Fruit fly (Drosophila melanogaster) whole organism, embryonic: ENCODE data around the gene CG15011.

Experiments used
- ATbp ChIP-seq: fragments of 200-800 bp; sonication (Bioruptor generic); optimal IDR thresholded peaks from 2 replicates; lab custom pipeline; 2017; ENCODE audit warnings: missing biosample characterization, mild to moderate bottlenecking, missing genetic modification characterization, missing genetic modification reagents
- Awh ChIP-seq: fragments of 200-800 bp; sonication (Bioruptor generic); IDR thresholded peaks from 2 replicates; pipeline ENCODE4, ENCODE4 v1.3.6; 2022; ENCODE audit warnings: missing biosample characterization, missing genetic modification characterization
- C15 ChIP-seq: fragments of 200-800 bp; sonication (Bioruptor generic); IDR thresholded peaks from 3 replicates; pipeline ENCODE4 v1.3.6; 2022; ENCODE audit warnings: missing biosample characterization, missing genetic modification characterization
- CG10267 ChIP-seq: fragments of 200-800 bp; sonication (Bioruptor generic); optimal IDR thresholded peaks from 2 replicates; lab custom pipeline; 2018; ENCODE audit warnings: missing biosample characterization, mild to moderate bottlenecking, missing genetic modification characterization, moderate library complexity
- CG11085 ChIP-seq: fragments of 200-800 bp; sonication (Bioruptor generic); IDR thresholded peaks from 2 replicates; pipeline ENCODE4 v1.3.6; 2022; ENCODE audit warnings: missing biosample characterization, missing genetic modification characterization
- CG11398 ChIP-seq: fragments of 200-800 bp; sonication (Bioruptor generic); optimal IDR thresholded peaks from 2 replicates; lab custom pipeline; 2016; ENCODE audit warnings: missing biosample characterization, missing genetic modification characterization
- CG11456 ChIP-seq: fragments of 200-800 bp; sonication (Bioruptor generic); IDR thresholded peaks from 3 replicates; pipeline ENCODE4 v1.3.6; 2022; ENCODE audit warnings: missing biosample characterization, missing genetic modification characterization
- CG12236 ChIP-seq: fragments of 200-800 bp; sonication (Bioruptor generic); optimal IDR thresholded peaks from 2 replicates; lab custom pipeline; 2016; ENCODE audit warnings: missing biosample characterization, missing genetic modification characterization
- CG12299 ChIP-seq: fragments of 200-800 bp; sonication (Bioruptor generic); optimal IDR thresholded peaks from 2 replicates; lab custom pipeline; 2018; ENCODE audit warnings: missing biosample characterization, mild to moderate bottlenecking, missing genetic modification characterization
- CG15479 ChIP-seq: fragments of 200-800 bp; sonication (Bioruptor generic); optimal IDR thresholded peaks from 3 replicates; lab custom pipeline; 2019; ENCODE audit warnings: missing biosample characterization, mild to moderate bottlenecking, missing genetic modification characterization, moderate library complexity
- CG16779 ChIP-seq: fragments of 200-800 bp; sonication (Bioruptor generic); IDR thresholded peaks from 2 replicates; pipeline ENCODE4 v1.3.6; 2022; ENCODE audit warnings: missing biosample characterization, missing genetic modification characterization
- CG3995 ChIP-seq: fragments of 200-800 bp; sonication (Bioruptor generic); optimal IDR thresholded peaks from 3 replicates; lab custom pipeline; 2016; ENCODE audit warnings: missing biosample characterization, missing genetic modification characterization
- CG4617 ChIP-seq: fragments of 200-800 bp; sonication (Bioruptor generic); optimal IDR thresholded peaks from 3 replicates; lab custom pipeline; 2016; ENCODE audit warnings: missing biosample characterization, missing genetic modification characterization, borderline replicate concordance
- CG7271 ChIP-seq: fragments of 200-800 bp; sonication (Bioruptor generic); optimal IDR thresholded peaks from 2 replicates; lab custom pipeline; 2018; ENCODE audit warnings: missing biosample characterization, mild to moderate bottlenecking, missing genetic modification characterization, moderate library complexity
- CG7745 ChIP-seq: fragments of 200-800 bp; sonication (Bioruptor generic); optimal IDR thresholded peaks from 2 replicates; lab custom pipeline; 2018; ENCODE audit warnings: missing biosample characterization, mild to moderate bottlenecking, missing genetic modification characterization, moderate library complexity
- CG8281 ChIP-seq: fragments of 200-800 bp; sonication (Bioruptor generic); optimal IDR thresholded peaks from 2 replicates; lab custom pipeline; 2018; ENCODE audit warnings: missing biosample characterization, mild to moderate bottlenecking, missing genetic modification characterization, moderate library complexity
- CG8944 ChIP-seq: fragments of 200-800 bp; sonication (Bioruptor generic); optimal IDR thresholded peaks from 3 replicates; lab custom pipeline; 2016; ENCODE audit warnings: missing biosample characterization, missing genetic modification characterization
- CG9609 ChIP-seq: fragments of 200-800 bp; sonication (Bioruptor generic); optimal IDR thresholded peaks from 3 replicates; lab custom pipeline; 2016; ENCODE audit warnings: missing biosample characterization, missing genetic modification characterization
- CTCF ChIP-seq: fragments of 200-800 bp; sonication (Bioruptor generic); optimal IDR thresholded peaks from 2 replicates; lab custom pipeline; 2017; ENCODE audit warnings: missing biosample characterization, mild to moderate bottlenecking, missing genetic modification characterization, moderate library complexity
- CoRest ChIP-seq: fragments of 200-800 bp; sonication (Bioruptor generic); optimal IDR thresholded peaks from 3 replicates; lab custom pipeline; 2018; ENCODE audit warnings: missing biosample characterization, mild to moderate bottlenecking, missing genetic modification characterization, moderate library complexity
- CrebB ChIP-seq: fragments of 200-800 bp; sonication (Bioruptor generic); optimal IDR thresholded peaks from 3 replicates; lab custom pipeline; 2018; ENCODE audit warnings: missing biosample characterization, mild to moderate bottlenecking, missing genetic modification characterization
- Dbx ChIP-seq: fragments of 200-800 bp; sonication (Bioruptor generic); IDR thresholded peaks from 3 replicates; pipeline ENCODE4 v1.3.6; 2022; ENCODE audit warnings: missing biosample characterization, missing genetic modification characterization
- E2f1 ChIP-seq: fragments of 200-800 bp; sonication (Bioruptor generic); IDR thresholded peaks from 2 replicates; pipeline ENCODE4 v1.3.6; 2022; ENCODE audit warnings: missing biosample characterization, missing genetic modification characterization
- Elba2 ChIP-seq: fragments of 200-800 bp; sonication (Bioruptor generic); optimal IDR thresholded peaks from 3 replicates; lab custom pipeline; 2016; ENCODE audit warnings: missing biosample characterization, missing genetic modification characterization
- Fer1 ChIP-seq: fragments of 200-800 bp; sonication (Bioruptor generic); optimal IDR thresholded peaks from 2 replicates; lab custom pipeline; 2017; ENCODE audit warnings: missing biosample characterization, mild to moderate bottlenecking, missing genetic modification characterization
- H15 ChIP-seq: fragments of 200-800 bp; sonication (Bioruptor generic); IDR thresholded peaks from 3 replicates; pipeline ENCODE4 v1.3.6; 2022; ENCODE audit warnings: missing biosample characterization, missing genetic modification characterization
- HHEX ChIP-seq: fragments of 200-800 bp; sonication (Bioruptor generic); optimal IDR thresholded peaks from 3 replicates; lab custom pipeline; 2017; ENCODE audit warnings: missing biosample characterization, mild to moderate bottlenecking, missing genetic modification characterization, missing genetic modification reagents
- Hr39 ChIP-seq: fragments of >200 bp; optimal IDR thresholded peaks from 2 replicates; lab custom pipeline; 2017
- Hr78 ChIP-seq, 2 experiments: fragments of 200-800 bp in 1 of 2; fragments of >200 bp in 1 of 2; sonication (Bioruptor generic) in 1 of 2; optimal IDR thresholded peaks; 2 replicates each; lab custom pipeline; 2017 to 2019; ENCODE audit warnings: missing biosample characterization in 2 of 2, missing genetic modification characterization in 2 of 2, mild to moderate bottlenecking in 1 of 2, moderate library complexity in 1 of 2
- Kr ChIP-seq: fragments of 200-800 bp; sonication (Bioruptor generic); optimal IDR thresholded peaks from 2 replicates; lab custom pipeline; 2017; ENCODE audit warnings: missing biosample characterization, mild to moderate bottlenecking, missing genetic modification characterization
- MBD-R2 ChIP-seq: fragments of 200-800 bp; sonication (Bioruptor generic); IDR thresholded peaks from 2 replicates; pipeline ENCODE4 v1.3.6; 2022; ENCODE audit warnings: missing biosample characterization, missing genetic modification characterization
- Ravus ChIP-seq: fragments of 200-800 bp; sonication (Bioruptor generic); IDR thresholded peaks from 2 replicates; pipeline ENCODE4 v1.3.6; 2022; ENCODE audit warnings: missing biosample characterization, missing genetic modification characterization
- Rx ChIP-seq: fragments of 200-800 bp; sonication (Bioruptor generic); IDR thresholded peaks from 2 replicates; pipeline ENCODE4 v1.3.6; 2022; ENCODE audit warnings: missing biosample characterization, missing genetic modification characterization
- Side ChIP-seq: fragments of 200-800 bp; sonication (Bioruptor generic); optimal IDR thresholded peaks from 2 replicates; lab custom pipeline; 2016; ENCODE audit warnings: missing biosample characterization, missing genetic modification characterization
- Tbp ChIP-seq: fragments of >200 bp; optimal IDR thresholded peaks from 2 replicates; lab custom pipeline; 2018; ENCODE audit warnings: missing biosample characterization, missing genetic modification characterization
- Xbp1 ChIP-seq: fragments of 200-800 bp; sonication (Bioruptor generic); optimal IDR thresholded peaks from 3 replicates; lab custom pipeline; 2016; ENCODE audit warnings: missing biosample characterization, mild to moderate bottlenecking, missing genetic modification characterization
- Xrp1 ChIP-seq: fragments of 200-800 bp; sonication (Bioruptor generic); IDR thresholded peaks from 2 replicates; pipeline ENCODE4 v1.3.6; 2022; ENCODE audit warnings: missing biosample characterization, missing genetic modification characterization
- corto ChIP-seq: fragments of 200-800 bp; sonication (Bioruptor generic); optimal IDR thresholded peaks from 2 replicates; lab custom pipeline; 2016; ENCODE audit warnings: missing biosample characterization, mild to moderate bottlenecking, missing genetic modification characterization, moderate library complexity
- disco-r ChIP-seq: fragments of 200-800 bp; sonication (Bioruptor generic); optimal IDR thresholded peaks from 2 replicates; lab custom pipeline; 2016; ENCODE audit warnings: missing biosample characterization, missing genetic modification characterization
- dysf ChIP-seq: fragments of 200-800 bp; sonication (Bioruptor generic); IDR thresholded peaks from 3 replicates; pipeline ENCODE4 v1.3.6; 2022; ENCODE audit warnings: missing biosample characterization, missing genetic modification characterization
- emc ChIP-seq: fragments of 200-800 bp; sonication (Bioruptor generic); optimal IDR thresholded peaks from 2 replicates; lab custom pipeline; 2016; ENCODE audit warnings: missing biosample characterization, missing genetic modification characterization
- fd96Cb ChIP-seq: fragments of 200-800 bp; sonication (Bioruptor generic); optimal IDR thresholded peaks from 2 replicates; lab custom pipeline; 2018; ENCODE audit warnings: missing biosample characterization, mild to moderate bottlenecking, missing genetic modification characterization, moderate library complexity
- h ChIP-seq: fragments of >200 bp; optimal IDR thresholded peaks from 2 replicates; lab custom pipeline; 2017
- p53 ChIP-seq: fragments of 200-800 bp; sonication (Bioruptor generic); optimal IDR thresholded peaks from 2 replicates; lab custom pipeline; 2016; ENCODE audit warnings: missing biosample characterization, missing genetic modification characterization
- prd ChIP-seq, 3 experiments: fragments of >200 bp in 2 of 3; fragments of 200-800 bp in 1 of 3; sonication (Bioruptor generic) in 1 of 3; optimal IDR thresholded peaks in 2 of 3; IDR thresholded peaks in 1 of 3; 2 replicates in 2 of 3; 3 replicates in 1 of 3; pipeline versions ENCODE4 v1.3.6 to Lab custom; 2017 to 2022; ENCODE audit warnings: missing biosample characterization in 1 of 3, missing genetic modification characterization in 1 of 3
- scrt ChIP-seq: fragments of 200-800 bp; sonication (Bioruptor generic); optimal IDR thresholded peaks from 2 replicates; lab custom pipeline; 2018; ENCODE audit warnings: missing biosample characterization, mild to moderate bottlenecking, missing genetic modification characterization, moderate library complexity
- sisA ChIP-seq: fragments of 200-800 bp; sonication (Bioruptor generic); IDR thresholded peaks from 2 replicates; pipeline ENCODE4 v1.3.6; 2022; ENCODE audit warnings: missing biosample characterization, missing genetic modification characterization
- sna ChIP-seq: fragments of 200-800 bp; sonication (Bioruptor generic); IDR thresholded peaks from 2 replicates; pipeline ENCODE4 v1.3.6; 2022; ENCODE audit warnings: missing biosample characterization, missing genetic modification characterization; ENCODE audit not compliant: partially characterized antibody
- tgo ChIP-seq: fragments of 200-800 bp; sonication (Bioruptor generic); IDR thresholded peaks from 3 replicates; pipeline ENCODE4 v1.3.6; 2022; ENCODE audit warnings: missing biosample characterization, missing genetic modification characterization
- usp ChIP-seq: fragments of >200 bp; optimal IDR thresholded peaks from 2 replicates; lab custom pipeline; 2017; ENCODE audit warnings: missing biosample characterization, missing genetic modification characterization
- zen ChIP-seq: fragments of 200-800 bp; sonication (Bioruptor generic); optimal IDR thresholded peaks from 3 replicates; lab custom pipeline; 2018; ENCODE audit warnings: missing biosample characterization, mild to moderate bottlenecking, missing genetic modification characterization, moderate library complexity

Gene CG15011

DNA sequence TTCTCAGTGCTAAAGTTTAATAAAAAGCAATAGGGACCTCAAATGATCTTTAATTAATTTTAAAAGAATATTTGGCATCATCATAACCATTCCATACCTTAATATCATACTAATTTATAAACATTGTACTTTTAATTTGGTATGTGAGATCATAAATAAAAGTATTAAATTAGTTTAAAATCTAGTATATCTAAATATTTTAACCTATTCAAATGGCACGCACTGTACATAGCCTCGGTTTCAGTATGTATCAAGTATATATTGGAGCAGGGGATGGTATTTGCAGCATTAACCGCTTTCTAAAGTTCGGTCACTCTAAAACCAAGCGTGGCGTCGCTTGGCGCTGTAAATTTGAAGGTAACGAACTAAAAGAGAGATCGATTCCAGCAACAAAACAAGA, 16.5 kb downstream of the CG15011 start, which contains the start of gene pav:
pav (plus strand) TSS at position 307 of the 400 bp plus-strand sequence.
- 0 out of 2 replicates have a peak, but pooled peaks have one; percentile 11 for TF ChIP-seq CG11085 (GFP tag; lab: Robert Waterston, UW)
- 0 out of 3 replicates have a peak, but pooled peaks have one; percentile 31 for TF ChIP-seq CG11456 (GFP tag; lab: Robert Waterston, UW)
- peak; percentile 44 for TF ChIP-seq fd96Cb (tag; lab: Kevin White, UChicago)
- TF ChIP-seq Elba2 (GFP tag; lab: Kevin White, UChicago) = peak; percentile 9
- TF ChIP-seq CG3995 (GFP tag; lab: Kevin White, UChicago) = peak; percentile 5
- peak; percentile 6 for TF ChIP-seq CG12299 (tag; lab: Kevin White, UChicago)
- TF ChIP-seq Xbp1 = peak; percentile 40
- no peak for TF ChIP-seq HHEX (GFP tag; lab: Kevin White, UChicago)
- no peak for TF ChIP-seq h (lab: Kevin White, UChicago)
- TF ChIP-seq MBD-R2 (GFP tag; lab: Robert Waterston, UW) = peak; percentile 63; the same call in 1 of the 2 replicates
- TF ChIP-seq emc (GFP tag; lab: Kevin White, UChicago) = no peak
- no peak; the same call in 1 of the 2 replicates for TF ChIP-seq Awh (GFP tag; lab: Robert Waterston, UW)
- TF ChIP-seq C15 = no peak
- no peak for TF ChIP-seq CG8281 (tag; lab: Kevin White, UChicago)
- no peak for TF ChIP-seq ATbp (GFP tag; lab: Kevin White, UChicago)
- TF ChIP-seq CTCF (GFP tag; lab: Kevin White, UChicago) = no peak
- no peak for TF ChIP-seq Hr39 (lab: Kevin White, UChicago)
- TF ChIP-seq Xrp1 (GFP tag; lab: Robert Waterston, UW) = peak; percentile 59; the same call in 1 of the 2 replicates
- no peak for TF ChIP-seq disco-r (GFP tag; lab: Kevin White, UChicago)
- no peak for TF ChIP-seq CG15479 (GFP tag; lab: Kevin White, UChicago)
- no peak for TF ChIP-seq Tbp (GFP tag; lab: Kevin White, UChicago)
- peak; percentile 48 for TF ChIP-seq zen
- TF ChIP-seq Hr78 (GFP tag; optimal IDR thresholded peaks at IDR 0.05; lab: Kevin White, UChicago) = no peak
- peak; percentile 70; the same call in 2 of the 3 replicates for TF ChIP-seq dysf (GFP tag; lab: Robert Waterston, UW)
- no peak for TF ChIP-seq CG12236 (GFP tag; lab: Kevin White, UChicago)
- TF ChIP-seq sna = no peak
- no peak for TF ChIP-seq p53 (GFP tag; lab: Kevin White, UChicago)
- TF ChIP-seq CG7745 (tag; lab: Kevin White, UChicago) = no peak
- no peak for TF ChIP-seq Kr (GFP tag; lab: Kevin White, UChicago)
- peak; percentile 2 for TF ChIP-seq CrebB
- peak; percentile 61 for TF ChIP-seq CG10267 (tag; lab: Kevin White, UChicago)
- no peak for TF ChIP-seq CG16779 (GFP tag; lab: Robert Waterston, UW)
- TF ChIP-seq corto (GFP tag; lab: Kevin White, UChicago) = no peak
- peak; percentile 8; the same call in 1 of the 2 replicates for TF ChIP-seq Rx
- no peak for TF ChIP-seq Ravus (GFP tag; lab: Robert Waterston, UW)
- TF ChIP-seq E2f1 (GFP tag; lab: Robert Waterston, UW) = peak; percentile 37; the same call in 1 of the 2 replicates
- TF ChIP-seq CG7271 = no peak
- no peak for TF ChIP-seq usp (GFP tag; lab: Kevin White, UChicago)
- TF ChIP-seq CG9609 = no peak
- TF ChIP-seq Dbx (GFP tag; lab: Robert Waterston, UW) = peak; percentile 35; the same call in 1 of the 3 replicates
- TF ChIP-seq CG11398 (GFP tag; lab: Kevin White, UChicago) = no peak
- no peak for TF ChIP-seq Side (GFP tag; lab: Kevin White, UChicago)
- peak; percentile 31 for TF ChIP-seq CG4617 (GFP tag; lab: Kevin White, UChicago)
- no peak for TF ChIP-seq prd (optimal IDR thresholded peaks at IDR 0.05; lab: Kevin White, UChicago)
- TF ChIP-seq prd (GFP tag; IDR thresholded peaks at IDR 0.05; lab: Robert Waterston, UW) = peak; percentile 67
- TF ChIP-seq CoRest (tag; lab: Kevin White, UChicago) = peak; percentile 70
- 0 out of 2 replicates have a peak, but pooled peaks have one; percentile 33 for TF ChIP-seq sisA (GFP tag; lab: Robert Waterston, UW)
- no peak for TF ChIP-seq Fer1
- no peak for TF ChIP-seq CG8944
- TF ChIP-seq scrt (GFP tag; lab: Kevin White, UChicago) = no peak
- peak; percentile 30; the same call in 1 of the 3 replicates for TF ChIP-seq tgo (GFP tag; lab: Robert Waterston, UW)
- peak; percentile 32; the same call in 1 of the 3 replicates for TF ChIP-seq H15 (GFP tag; lab: Robert Waterston, UW)
